Worm (Caenorhabditis elegans) whole organism, midembryonic: ENCODE results near the gene mig-17.

Experiments used
- T22C8.4 ChIP-seq: fragments of 200-800 bp; sonication (Bioruptor generic); IDR thresholded peaks from 2 replicates; pipeline ENCODE4 v1.3.6; 2022; ENCODE audit warnings: missing genetic modification characterization, missing compliant biosample characterization
- med-1 ChIP-seq: sonication (generic microtip); optimal IDR thresholded peaks from 2 replicates; lab custom pipeline; 2017; ENCODE audit warnings: missing genetic modification characterization, mild to moderate bottlenecking, missing compliant biosample characterization, antibody characterized with exemption, missing genetic modification reagents; ENCODE audit not compliant: insufficient read depth

- TF ChIP-seq med-1 (GFP tag; lab: Kevin White, UChicago) (no peak), T22C8.4 (no peak)
Measured at ce11 chrV:11407251-11407650, 39.2 kb upstream of the mig-17 start, which contains the start of gene K03B8.6.
